Fruit fly (Drosophila melanogaster) Kc167 (cell line): ENCODE results near the gene GstD9.

Experiments used
- Myc ChIP-seq: fragments of >200 bp; optimal IDR thresholded peaks from 2 replicates; lab custom pipeline; 2017; ENCODE audit warnings: missing external identifiers
- Sin3A ChIP-seq: fragments of >200 bp; optimal IDR thresholded peaks from 2 replicates; lab custom pipeline; 2018; ENCODE audit warnings: missing external identifiers
- h ChIP-seq: fragments of >200 bp; optimal IDR thresholded peaks from 3 replicates; lab custom pipeline; 2018; ENCODE audit warnings: missing external identifiers
- insv ChIP-seq: fragments of >200 bp; optimal IDR thresholded peaks from 3 replicates; lab custom pipeline; 2018; ENCODE audit warnings: missing external identifiers
- psq ChIP-seq: fragments of >200 bp; optimal IDR thresholded peaks from 2 replicates; lab custom pipeline; 2017; ENCODE audit warnings: missing external identifiers
- ttk ChIP-seq: sonication (Bioruptor generic); optimal IDR thresholded peaks from 2 replicates; lab custom pipeline; 2017; ENCODE audit warnings: missing external identifiers

Gene GstD9

dm6 chr3R:12364580-12364979 lies 2.8 kb downstream of the GstD9 start, which contains the start of gene Tim17a1:
Gene Tim17a1 (minus strand): TSS chr3R:12364680.
- TF ChIP-seq Sin3A (lab: Kevin White, UChicago) = no peak
- TF ChIP-seq insv (lab: Kevin White, UChicago) = no peak
- no peak for TF ChIP-seq psq
- TF ChIP-seq h (lab: Kevin White, UChicago) = no peak
- TF ChIP-seq ttk (lab: Kevin White, UChicago) = no peak
- TF ChIP-seq Myc (lab: Kevin White, UChicago) = no peak

- TF ChIP-seq Myc (lab: Kevin White, UChicago) = no peak
- TF ChIP-seq Sin3A (lab: Kevin White, UChicago) = no peak
These were observed 3.8 kb downstream of the GstD9 start for dm6 chr3R:12363544-12363943.

DNA sequence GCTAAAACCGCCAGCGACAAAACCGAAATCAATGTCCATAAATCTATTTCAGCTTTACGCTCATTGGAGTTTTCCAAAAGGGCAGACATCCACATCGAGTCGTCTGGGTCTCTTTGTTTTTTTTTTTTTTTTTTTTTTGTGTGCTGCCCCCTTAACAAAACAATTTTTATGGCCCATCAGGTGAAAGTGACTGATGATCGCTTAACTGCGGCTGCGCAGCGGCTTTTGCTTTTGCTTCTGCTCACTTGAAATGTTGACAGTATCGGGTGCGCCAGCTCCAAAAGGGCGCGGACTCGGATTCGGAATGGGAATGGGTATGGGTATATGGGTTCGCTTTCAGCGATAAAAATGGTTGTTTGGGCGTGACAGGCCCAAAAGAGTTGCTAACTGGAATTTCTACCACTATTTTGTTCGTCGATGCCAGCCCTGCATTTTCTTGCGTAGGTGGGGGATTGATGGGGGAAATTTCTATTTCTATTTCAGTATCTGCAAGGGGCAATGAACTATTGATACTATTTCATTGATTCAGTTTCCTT lies 5.3 kb downstream of the GstD9 start:
- TF ChIP-seq psq = no peak
- no peak for TF ChIP-seq Sin3A (lab: Kevin White, UChicago)
- no peak for TF ChIP-seq insv (lab: Kevin White, UChicago)
- no peak for TF ChIP-seq h (lab: Kevin White, UChicago)
- no peak for TF ChIP-seq Myc (lab: Kevin White, UChicago)
- TF ChIP-seq ttk (lab: Kevin White, UChicago) = no peak

dm6 chr3R:12359837-12360236 lies 7.5 kb downstream of the GstD9 start, which contains the start of gene CG4115:
Gene CG4115 (plus strand): TSS chr3R:12360008.
- no peak for TF ChIP-seq psq
- no peak for TF ChIP-seq insv (lab: Kevin White, UChicago)
- no peak for TF ChIP-seq h (lab: Kevin White, UChicago)
- TF ChIP-seq ttk (lab: Kevin White, UChicago) = no peak
- TF ChIP-seq Myc (lab: Kevin White, UChicago) = no peak
- no peak for TF ChIP-seq Sin3A (lab: Kevin White, UChicago)

- TF ChIP-seq ttk (lab: Kevin White, UChicago) = no peak
These were observed 11.3 kb downstream of the GstD9 start, which contains the start of gene MBD-R2 for dm6 chr3R:12356044-12356443. Gene MBD-R2 (minus strand): TSS chr3R:12356265.

- no peak for TF ChIP-seq Myc (lab: Kevin White, UChicago)
- TF ChIP-seq Sin3A (lab: Kevin White, UChicago) = no peak
- TF ChIP-seq ttk (lab: Kevin White, UChicago) = no peak
- TF ChIP-seq insv (lab: Kevin White, UChicago) = no peak
- TF ChIP-seq h (lab: Kevin White, UChicago) = no peak
- no peak for TF ChIP-seq psq
These were observed 15.4 kb downstream of the GstD9 start, which contains the start of gene CG10041 for dm6 chr3R:12352003-12352402. Gene CG10041 (minus strand): TSS chr3R:12352103.

DNA sequence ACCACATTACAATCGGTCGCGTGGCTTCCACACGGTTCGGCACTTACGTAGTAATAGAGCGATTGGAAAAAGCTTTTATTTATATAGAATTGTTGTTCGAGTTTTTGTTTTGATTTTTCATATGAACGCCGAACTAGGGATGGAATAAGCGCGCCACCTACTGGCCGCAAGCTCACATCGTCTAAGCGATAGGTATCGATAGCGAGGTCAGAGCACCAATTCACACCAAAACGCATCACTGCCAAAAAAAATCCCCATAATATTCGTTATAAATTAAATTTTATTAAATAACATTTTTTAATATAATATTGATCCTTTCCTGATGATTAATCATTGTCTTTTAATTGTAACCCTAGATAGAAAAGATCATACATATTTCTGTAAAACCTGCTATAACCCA lies 16.9 kb downstream of the GstD9 start, which contains the start of gene CG10038:
TSS of gene CG10038 (minus strand) at position 148 of the 400 bp plus-strand sequence.
- no peak for TF ChIP-seq Sin3A (lab: Kevin White, UChicago)
- no peak for TF ChIP-seq Myc (lab: Kevin White, UChicago)
- TF ChIP-seq h (lab: Kevin White, UChicago) = no peak
- TF ChIP-seq insv (lab: Kevin White, UChicago) = no peak
- TF ChIP-seq psq = no peak
- TF ChIP-seq ttk (lab: Kevin White, UChicago) = no peak

DNA sequence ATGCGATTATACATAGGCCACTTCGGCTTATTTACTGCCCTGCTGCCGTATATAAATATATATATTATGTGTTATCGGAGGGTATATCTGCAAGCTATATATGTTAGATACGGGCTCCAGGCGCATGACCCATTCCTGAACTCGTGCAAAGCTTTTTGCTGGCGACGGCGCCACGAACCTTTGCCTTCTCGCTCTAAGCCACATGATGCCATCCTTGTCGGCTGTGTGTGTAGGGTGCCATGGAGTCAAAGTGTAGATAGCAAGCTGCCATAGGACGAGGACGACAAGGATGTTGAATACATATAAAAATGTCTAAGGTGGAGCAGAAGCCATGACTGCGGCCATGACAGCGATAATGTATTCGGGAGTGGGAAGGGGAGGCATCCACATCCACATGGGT lies 19.7 kb downstream of the GstD9 start:
- TF ChIP-seq insv (lab: Kevin White, UChicago) (no peak), ttk (lab: Kevin White, UChicago) (no peak), Sin3A (lab: Kevin White, UChicago) (no peak), psq (no peak), Myc (lab: Kevin White, UChicago) (no peak)

DNA sequence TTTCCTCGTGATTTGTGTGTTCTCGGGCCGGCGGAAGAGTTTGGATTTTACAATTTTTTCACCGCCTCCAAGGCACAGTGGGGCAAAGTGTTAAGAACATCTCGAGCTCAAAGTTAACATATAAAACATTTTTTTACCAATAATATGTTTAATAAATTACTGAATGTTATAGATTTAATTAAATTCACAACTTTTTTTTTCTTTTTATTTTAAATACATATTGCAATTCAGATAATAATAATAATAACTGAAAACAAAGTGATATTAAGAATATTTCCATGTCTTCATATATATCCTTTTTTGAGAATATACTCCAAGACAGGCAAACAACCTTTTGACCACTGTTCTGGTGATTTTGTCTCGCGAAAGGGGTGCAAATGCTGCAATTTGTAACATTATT lies 21.4 kb downstream of the GstD9 start:
- TF ChIP-seq h (lab: Kevin White, UChicago) = no peak
- no peak for TF ChIP-seq insv (lab: Kevin White, UChicago)

DNA sequence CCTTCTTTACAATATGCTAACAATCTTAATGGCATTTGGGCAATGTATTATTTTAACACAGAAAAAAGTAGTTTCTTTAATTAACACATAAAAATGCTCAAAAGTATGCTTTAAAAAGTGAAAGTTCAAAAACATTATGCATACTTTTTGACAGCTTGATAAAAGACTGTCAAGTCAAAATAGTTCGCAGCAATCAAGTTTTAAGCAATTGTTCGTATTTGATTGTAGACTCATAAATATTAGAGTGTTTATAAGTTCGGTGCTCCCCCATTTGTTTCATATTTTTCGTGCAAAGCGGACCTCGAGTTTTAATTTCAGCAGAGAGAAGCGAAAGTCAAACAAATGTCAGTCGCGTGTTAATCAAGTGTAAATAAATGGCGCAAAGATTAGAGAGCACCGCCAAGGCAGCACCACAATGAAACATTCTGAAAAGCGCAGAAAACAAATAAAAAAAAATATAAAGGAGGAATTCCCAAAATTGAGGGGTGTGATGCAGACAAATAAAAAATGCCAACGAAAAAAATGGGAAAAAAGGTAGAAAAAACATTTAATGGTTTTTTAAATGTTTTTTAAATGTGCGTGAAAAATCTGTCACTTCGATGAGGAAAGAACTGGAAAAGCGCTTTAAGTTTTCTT lies 22.3 kb downstream of the GstD9 start:
- TF ChIP-seq h (lab: Kevin White, UChicago) (no peak), insv (lab: Kevin White, UChicago) (no peak)

dm6 chr3R:12341374-12341773 lies 26.0 kb downstream of the GstD9 start, which contains the start of gene Sgsf:
Gene Sgsf (plus strand): TSS chr3R:12341674.
- TF ChIP-seq insv (lab: Kevin White, UChicago) = no peak
- TF ChIP-seq h (lab: Kevin White, UChicago) = no peak
- no peak for TF ChIP-seq psq
- no peak for TF ChIP-seq Myc (lab: Kevin White, UChicago)
- no peak for TF ChIP-seq Sin3A (lab: Kevin White, UChicago)
- TF ChIP-seq ttk (lab: Kevin White, UChicago) = no peak

DNA sequence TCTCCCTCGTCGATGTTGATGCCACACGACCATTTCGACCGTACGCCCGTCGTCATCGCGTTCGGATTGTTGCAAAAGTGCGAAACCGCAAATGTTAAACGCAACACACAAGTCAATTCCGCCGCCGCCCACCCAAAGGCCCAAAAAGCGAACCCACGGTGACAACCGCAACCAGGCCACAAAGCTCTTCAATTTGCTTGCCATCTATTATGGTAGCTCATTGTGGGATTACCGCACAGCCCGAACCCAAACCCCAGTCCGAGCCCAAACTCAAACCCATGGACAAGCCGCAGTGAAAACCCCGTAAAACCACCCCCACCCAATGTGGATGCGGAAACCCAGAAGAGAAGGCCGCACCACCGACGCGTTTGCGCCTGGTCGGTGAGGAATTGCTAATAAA lies 37.5 kb downstream of the GstD9 start:
- TF ChIP-seq ttk (lab: Kevin White, UChicago) = no peak
- TF ChIP-seq h (lab: Kevin White, UChicago) = no peak
- TF ChIP-seq Myc (lab: Kevin White, UChicago) = no peak
- TF ChIP-seq Sin3A (lab: Kevin White, UChicago) = no peak
- no peak for TF ChIP-seq psq
- TF ChIP-seq insv (lab: Kevin White, UChicago) = no peak
